Worm (Caenorhabditis elegans) whole organism, mixed stage, embryonic: ENCODE data around the gene C05D12.4.

ENCODE experiments used
- ces-1 ChIP-seq: fragments of 150-350 bp; optimal IDR thresholded peaks from 2 replicates; lab custom pipeline; 2014; ENCODE audit warnings: missing biosample characterization, missing genetic modification reagents, missing genetic modification characterization
- cnd-1 ChIP-seq: fragments of 200-800 bp; sonication (Bioruptor generic); optimal IDR thresholded peaks from 2 replicates; lab custom pipeline; 2018; ENCODE audit warnings: mild to moderate bottlenecking, missing genetic modification characterization, missing compliant biosample characterization
- elt-3 ChIP-seq: fragments of 150-350 bp; optimal IDR thresholded peaks from 2 replicates; lab custom pipeline; 2014; ENCODE audit warnings: missing biosample characterization, missing genetic modification characterization
- lin-32 ChIP-seq: fragments of 200-800 bp; sonication (Bioruptor generic); optimal IDR thresholded peaks from 2 replicates; lab custom pipeline; 2018; ENCODE audit warnings: mild to moderate bottlenecking, missing genetic modification characterization, missing compliant biosample characterization
- nhr-12 ChIP-seq: fragments of 150-350 bp; optimal IDR thresholded peaks from 2 replicates; lab custom pipeline; 2014; ENCODE audit warnings: missing biosample characterization, missing genetic modification characterization
- nhr-237 ChIP-seq: fragments of 150-350 bp; optimal IDR thresholded peaks from 2 replicates; lab custom pipeline; 2014; ENCODE audit warnings: missing biosample characterization, missing genetic modification characterization
- nhr-76 ChIP-seq: sonication (generic microtip); optimal IDR thresholded peaks from 2 replicates; lab custom pipeline; 2017; ENCODE audit warnings: missing biosample characterization, missing genetic modification characterization
- snpc-4 ChIP-seq: fragments of 150-350 bp; optimal IDR thresholded peaks from 2 replicates; lab custom pipeline; 2014; ENCODE audit warnings: missing biosample characterization, missing genetic modification characterization
- unc-39 ChIP-seq: fragments of 150-350 bp; optimal IDR thresholded peaks from 2 replicates; lab custom pipeline; 2014; ENCODE audit warnings: missing biosample characterization, missing genetic modification characterization
- unc-62 ChIP-seq: fragments of 150-350 bp; optimal IDR thresholded peaks from 2 replicates; lab custom pipeline; 2014; ENCODE audit warnings: missing biosample characterization, missing genetic modification reagents, missing genetic modification characterization

ce11 chrII:11392390-11392789 is 39.3 kb upstream of the C05D12.4 start:
- TF ChIP-seq nhr-12 (tag; lab: Kevin White, UChicago): no peak
- TF ChIP-seq nhr-76 (tag; lab: Kevin White, UChicago): no peak
- no peak for TF ChIP-seq nhr-237
- no peak for TF ChIP-seq unc-39 (tag; lab: Kevin White, UChicago)
- TF ChIP-seq snpc-4 (tag; lab: Kevin White, UChicago): no peak
- TF ChIP-seq unc-62 (GFP tag; lab: Kevin White, UChicago): no peak
- no peak for TF ChIP-seq cnd-1 (tag; lab: Kevin White, UChicago)
- TF ChIP-seq ces-1 (GFP tag; lab: Kevin White, UChicago): no peak
- no peak for TF ChIP-seq lin-32 (GFP tag; lab: Kevin White, UChicago)
- TF ChIP-seq elt-3 (tag; lab: Kevin White, UChicago): no peak
